Fruit fly (Drosophila melanogaster): Measurements from ENCODE around the gene Saf-B.

The Saf-B gene

DNA sequence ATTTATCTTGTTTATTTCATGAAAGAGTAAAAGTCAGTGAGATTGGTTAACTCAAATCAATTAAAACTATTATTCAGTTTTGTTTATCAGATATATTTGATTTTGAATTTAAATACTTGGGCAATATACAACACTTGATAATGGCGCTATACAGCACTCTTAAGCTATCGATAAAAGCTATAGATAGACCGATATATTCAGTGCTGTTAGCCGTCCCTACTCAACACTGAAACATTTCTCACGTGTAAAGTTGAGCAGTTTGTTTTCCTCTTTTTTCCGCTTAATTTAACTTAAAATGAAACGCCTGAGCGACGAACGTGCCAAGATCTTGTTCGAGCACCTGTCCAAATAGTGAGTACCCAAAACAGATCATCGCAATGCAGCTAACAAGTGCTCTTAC lies 33.2 kb downstream of the Saf-B start, which contains the start of gene CG7006 (continued):
- no peak for TF ChIP-seq tai (GFP tag; optimal IDR thresholded peaks at IDR 0.05)
- peak; percentile 54 for TF ChIP-seq dmrt93B (GFP tag; optimal IDR thresholded peaks at IDR 0.05)
- TF ChIP-seq OdsH (GFP tag; optimal IDR thresholded peaks at IDR 0.05): peak; percentile 71
- TF ChIP-seq sv (GFP tag; optimal IDR thresholded peaks at IDR 0.05): peak; percentile 78
- peak; percentile 89 for TF ChIP-seq Jra (GFP tag; optimal IDR thresholded peaks at IDR 0.05)
- TF ChIP-seq jim (GFP tag; optimal IDR thresholded peaks at IDR 0.05): peak; percentile 27
- TF ChIP-seq h (GFP tag; optimal IDR thresholded peaks at IDR 0.05): peak; percentile 85
- no peak for TF ChIP-seq woc (GFP tag; optimal IDR thresholded peaks at IDR 0.05)
- peak; percentile 21 for TF ChIP-seq Vsx2 (GFP tag; optimal IDR thresholded peaks at IDR 0.05; ENCODE audit: partially characterized antibody)
- no peak for TF ChIP-seq usp (GFP tag; optimal IDR thresholded peaks at IDR 0.05)
- TF ChIP-seq GATAd (GFP tag; optimal IDR thresholded peaks at IDR 0.05): peak; percentile 46
- TF ChIP-seq pan (optimal IDR thresholded peaks at IDR 0.05): no peak
- TF ChIP-seq Dfd (GFP tag; optimal IDR thresholded peaks at IDR 0.05): no peak
- no peak for TF ChIP-seq CG32264 (GFP tag; optimal IDR thresholded peaks at IDR 0.05)

dm6 chr3R:24851429-24851828 lies 34.2 kb downstream of the Saf-B start, which contains the start of gene Nct:
TSS of gene Nct (plus strand) at chr3R:24851601.
- TF ChIP-seq Rel (GFP tag; optimal IDR thresholded peaks at IDR 0.05) (no peak), Rel (tag; optimal IDR thresholded peaks at IDR 0.05) (peak; percentile 59), CG32264 (GFP tag; optimal IDR thresholded peaks at IDR 0.05) (no peak)

- TF ChIP-seq sage (GFP tag; optimal IDR thresholded peaks at IDR 0.05): no peak
- no peak for TF ChIP-seq GATAd (GFP tag; optimal IDR thresholded peaks at IDR 0.05)
- TF ChIP-seq Vsx2 (GFP tag; optimal IDR thresholded peaks at IDR 0.05; ENCODE audit: partially characterized antibody): no peak
- no peak for TF ChIP-seq ey (GFP tag; optimal IDR thresholded peaks at IDR 0.05)
- TF ChIP-seq Jra (GFP tag; optimal IDR thresholded peaks at IDR 0.05): no peak
- TF ChIP-seq HLH106 (tag; optimal IDR thresholded peaks at IDR 0.05): no peak
- no peak for TF ChIP-seq Myc (optimal IDR thresholded peaks at IDR 0.05)
- TF ChIP-seq br (GFP tag; optimal IDR thresholded peaks at IDR 0.05): no peak
- TF ChIP-seq rgr (GFP tag; optimal IDR thresholded peaks at IDR 0.05): no peak
- no peak for TF ChIP-seq CG9705 (GFP tag; optimal IDR thresholded peaks at IDR 0.05)
- TF ChIP-seq h (GFP tag; optimal IDR thresholded peaks at IDR 0.05): no peak
- no peak for TF ChIP-seq tai (GFP tag; optimal IDR thresholded peaks at IDR 0.05)
- no peak for TF ChIP-seq Rel (GFP tag; optimal IDR thresholded peaks at IDR 0.05)
- no peak for TF ChIP-seq Rel (tag; optimal IDR thresholded peaks at IDR 0.05)
- TF ChIP-seq jim (GFP tag; optimal IDR thresholded peaks at IDR 0.05): no peak
- TF ChIP-seq dsf (GFP tag; optimal IDR thresholded peaks at IDR 0.05; ENCODE audit: borderline replicate concordance): no peak
Measured at dm6 chr3R:24856143-24856542, 38.9 kb downstream of the Saf-B start, which contains the start of gene HDAC11. TSS of gene HDAC11 (minus strand) at chr3R:24856243.

dm6 chr3R:24857459-24857858 lies 40.2 kb downstream of the Saf-B start, which contains the start of gene CAH4:
TSS of gene CAH4 (minus strand) at chr3R:24857559.
- TF ChIP-seq dsf (GFP tag; optimal IDR thresholded peaks at IDR 0.05; ENCODE audit: borderline replicate concordance) (no peak), CG9705 (GFP tag; optimal IDR thresholded peaks at IDR 0.05) (no peak), psq (GFP tag; optimal IDR thresholded peaks at IDR 0.05) (no peak), Abd-B (GFP tag; optimal IDR thresholded peaks at IDR 0.05) (no peak), h (GFP tag; optimal IDR thresholded peaks at IDR 0.05) (no peak), Dfd (GFP tag; optimal IDR thresholded peaks at IDR 0.05) (no peak), Sp1 (GFP tag; optimal IDR thresholded peaks at IDR 0.05) (no peak), GATAd (GFP tag; optimal IDR thresholded peaks at IDR 0.05) (no peak), Hr78 (GFP tag; optimal IDR thresholded peaks at IDR 0.05) (no peak), Rel (GFP tag; optimal IDR thresholded peaks at IDR 0.05) (no peak), Rel (tag; optimal IDR thresholded peaks at IDR 0.05) (no peak), foxo (GFP tag; optimal IDR thresholded peaks at IDR 0.05) (no peak), tai (GFP tag; optimal IDR thresholded peaks at IDR 0.05) (no peak)

DNA sequence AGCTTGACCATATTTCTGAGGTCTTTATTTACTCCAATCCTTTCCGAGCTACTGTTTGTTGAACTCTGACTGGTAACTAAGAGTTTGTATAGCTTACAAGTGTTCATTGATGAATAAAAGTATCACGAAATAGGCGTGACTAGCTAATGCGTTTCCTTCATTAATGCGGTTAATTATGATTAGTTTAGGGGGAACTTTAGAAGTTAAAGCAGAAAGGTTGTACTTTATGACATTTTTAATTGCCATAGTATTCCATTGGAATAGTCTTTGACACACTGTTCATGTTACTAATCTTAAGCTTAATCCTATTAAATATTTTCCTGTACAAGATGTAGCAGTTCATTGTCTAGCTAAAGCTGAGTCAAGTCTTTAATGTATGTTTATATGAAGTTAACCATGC lies 42.4 kb downstream of the Saf-B start, which contains the start of gene ppk22:
TSS of gene ppk22 (minus strand) at position 101 of the 400 bp plus-strand sequence.
- TF ChIP-seq Sp1 (GFP tag; optimal IDR thresholded peaks at IDR 0.05) (no peak), pan (optimal IDR thresholded peaks at IDR 0.05) (no peak), woc (GFP tag; optimal IDR thresholded peaks at IDR 0.05) (no peak), Hr83 (GFP tag; optimal IDR thresholded peaks at IDR 0.05; ENCODE audit: poor library complexity, severe bottlenecking) (no peak), h (GFP tag; optimal IDR thresholded peaks at IDR 0.05) (no peak), dmrt93B (GFP tag; optimal IDR thresholded peaks at IDR 0.05) (no peak), Rel (GFP tag; optimal IDR thresholded peaks at IDR 0.05) (no peak), Rel (tag; optimal IDR thresholded peaks at IDR 0.05) (no peak), GATAd (GFP tag; optimal IDR thresholded peaks at IDR 0.05) (no peak), dsf (GFP tag; optimal IDR thresholded peaks at IDR 0.05; ENCODE audit: borderline replicate concordance) (no peak), HLH106 (tag; optimal IDR thresholded peaks at IDR 0.05) (no peak)
